Worm (Caenorhabditis elegans) whole organism, early embryonic: ENCODE results near the gene swsn-4.

Source experiments
- B0310.2 ChIP-seq: sonication (generic microtip); optimal IDR thresholded peaks from 2 replicates; lab custom pipeline; 2016; ENCODE audit warnings: mild to moderate bottlenecking, missing genetic modification characterization, missing compliant biosample characterization
- F13C5.2 ChIP-seq: sonication (generic microtip); optimal IDR thresholded peaks from 2 replicates; lab custom pipeline; 2017; ENCODE audit warnings: mild to moderate bottlenecking, missing genetic modification characterization, inconsistent platforms, missing compliant biosample characterization
- aly-1 ChIP-seq: sonication (generic microtip); optimal IDR thresholded peaks from 2 replicates; lab custom pipeline; 2016; ENCODE audit warnings: missing genetic modification characterization, missing compliant biosample characterization
- ama-1 ChIP-seq: fragments of 150-350 bp; optimal IDR thresholded peaks from 2 replicates; lab custom pipeline; 2014
- ceh-13 ChIP-seq: fragments of 200-800 bp; sonication (Bioruptor generic); optimal IDR thresholded peaks from 2 replicates; lab custom pipeline; 2018; ENCODE audit warnings: mild to moderate bottlenecking, missing genetic modification characterization, missing compliant biosample characterization
- ceh-36 ChIP-seq: sonication (generic microtip); optimal IDR thresholded peaks from 2 replicates; lab custom pipeline; 2016; ENCODE audit warnings: missing genetic modification characterization, inconsistent platforms, missing compliant biosample characterization
- ets-7 ChIP-seq: sonication (generic microtip); optimal IDR thresholded peaks from 2 replicates; lab custom pipeline; 2016; ENCODE audit warnings: missing genotype, missing genetic modification characterization, missing compliant biosample characterization
- flt-1 ChIP-seq: fragments of 200-800 bp; sonication (Bioruptor generic); IDR thresholded peaks from 2 replicates; pipeline ENCODE4 v1.3.6; 2022; ENCODE audit warnings: missing genetic modification characterization, missing compliant biosample characterization
- hmbx-1 ChIP-seq: sonication (generic microtip); optimal IDR thresholded peaks from 2 replicates; lab custom pipeline; 2016; ENCODE audit warnings: mild to moderate bottlenecking, missing genetic modification characterization, missing compliant biosample characterization
- hmg-4 ChIP-seq: fragments of 200-800 bp; sonication (Bioruptor generic); optimal IDR thresholded peaks from 2 replicates; lab custom pipeline; 2018; ENCODE audit warnings: mild to moderate bottlenecking, missing genetic modification characterization, missing compliant biosample characterization
- hnd-1 ChIP-seq: sonication (generic microtip); optimal IDR thresholded peaks from 2 replicates; lab custom pipeline; 2016; ENCODE audit warnings: missing genetic modification characterization, missing compliant biosample characterization
- pes-1 ChIP-seq: fragments of 200-800 bp; sonication (Bioruptor generic); IDR thresholded peaks from 2 replicates; pipeline ENCODE4 v1.3.6; 2022; ENCODE audit warnings: missing genetic modification reagents, missing genetic modification characterization, missing compliant biosample characterization
- scrt-1 ChIP-seq: fragments of 200-800 bp; sonication (Bioruptor generic); IDR thresholded peaks from 2 replicates; pipeline ENCODE4 v1.3.6; 2022; ENCODE audit warnings: missing genetic modification characterization, missing compliant biosample characterization
- sea-1 ChIP-seq: fragments of 200-800 bp; sonication (Bioruptor generic); conservative IDR thresholded peaks from 2 replicates; pipeline ENCODE4 v1.3.6; 2022; ENCODE audit warnings: missing genetic modification characterization, missing compliant biosample characterization
- tbx-11 ChIP-seq: fragments of 200-800 bp; sonication (Bioruptor generic); IDR thresholded peaks from 2 replicates; pipeline ENCODE4 v1.3.6; 2022; ENCODE audit warnings: missing genetic modification characterization, missing compliant biosample characterization
- tbx-37 ChIP-seq: fragments of 200-800 bp; sonication (Bioruptor generic); conservative IDR thresholded peaks from 2 replicates; pipeline ENCODE4 v1.3.6; 2022; ENCODE audit warnings: missing genetic modification reagents, missing genetic modification characterization, missing compliant biosample characterization
- tra-4 ChIP-seq: sonication (generic microtip); optimal IDR thresholded peaks from 2 replicates; lab custom pipeline; 2017; ENCODE audit warnings: missing genetic modification characterization, missing compliant biosample characterization

swsn-4 gene

ce11 chrIV:11124674-11125073, 1.1 kb upstream of the swsn-4 start, which contains the start of gene spo-11:
Gene spo-11 (minus strand): TSS chrIV:11124862.
- TF ChIP-seq ceh-36: no peak
- no peak for TF ChIP-seq aly-1 (tag; lab: Kevin White, UChicago)
- TF ChIP-seq flt-1 (GFP tag; lab: Robert Waterston, UW): no peak
- no peak for TF ChIP-seq ceh-13 (GFP tag; lab: Kevin White, UChicago)
- TF ChIP-seq tbx-37: no peak
- no peak for TF ChIP-seq hnd-1
- no peak for TF ChIP-seq pes-1 (GFP tag; lab: Robert Waterston, UW)
- TF ChIP-seq hmbx-1 (tag; lab: Kevin White, UChicago): no peak
- TF ChIP-seq scrt-1: no peak
- TF ChIP-seq F13C5.2: no peak
- TF ChIP-seq B0310.2 (tag; lab: Kevin White, UChicago): no peak
- TF ChIP-seq ets-7: no peak
- TF ChIP-seq sea-1: no peak
- TF ChIP-seq ama-1 (lab: Kevin White, UChicago): no peak
- no peak for TF ChIP-seq tra-4 (tag; lab: Kevin White, UChicago)
- no peak for TF ChIP-seq tbx-11 (GFP tag; lab: Robert Waterston, UW)
- no peak for TF ChIP-seq hmg-4 (GFP tag; lab: Kevin White, UChicago)

DNA sequence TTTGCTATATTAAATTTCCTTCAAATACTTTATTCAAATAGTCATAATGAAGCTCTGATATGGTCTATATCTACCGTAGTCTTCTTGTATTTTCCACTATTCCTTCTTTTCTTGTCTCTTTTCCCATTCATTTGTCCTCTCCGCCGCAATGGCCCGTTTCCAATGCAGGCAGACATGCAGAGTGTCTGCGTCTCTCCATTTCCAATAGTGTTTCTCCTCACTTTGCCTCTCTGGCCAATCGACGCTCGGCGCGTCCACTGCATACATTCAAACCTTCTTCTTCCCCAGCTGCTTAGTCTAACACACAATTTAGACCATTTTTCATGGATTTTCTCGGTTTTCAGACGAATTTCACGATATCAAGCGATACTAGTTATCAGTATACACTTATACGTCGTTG, 624 bp upstream of the swsn-4 start:
- TF ChIP-seq F13C5.2: peak; percentile 6
- no peak for TF ChIP-seq tra-4 (tag; lab: Kevin White, UChicago)

- no peak for TF ChIP-seq pes-1 (GFP tag; lab: Robert Waterston, UW)
- no peak for TF ChIP-seq aly-1 (tag; lab: Kevin White, UChicago)
- no peak for TF ChIP-seq hnd-1
- TF ChIP-seq F13C5.2: no peak
- no peak for TF ChIP-seq ceh-36
Measured at ce11 chrIV:11125604-11126003, 220 bp upstream of the swsn-4 start.

DNA sequence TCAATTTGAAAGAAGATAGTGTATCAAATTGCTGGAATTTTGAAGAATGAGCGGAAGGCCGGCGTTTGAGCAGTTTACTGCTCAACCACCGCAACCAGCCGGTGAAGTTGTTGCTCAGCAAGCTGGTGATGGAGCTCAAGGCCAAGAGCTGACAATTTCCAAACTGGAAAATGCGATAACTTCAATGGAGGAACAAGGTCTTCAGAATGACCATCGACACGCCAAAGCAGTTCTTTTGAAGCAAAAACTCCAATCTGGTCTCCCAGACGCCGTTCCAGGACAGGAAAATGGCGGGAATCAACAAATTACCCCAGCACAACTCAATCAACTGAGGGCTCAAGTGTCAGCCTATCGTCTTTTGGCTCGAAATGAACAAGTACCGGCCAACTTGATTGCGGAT, 204 bp downstream of the swsn-4 start:
- TF ChIP-seq tbx-11 (GFP tag; lab: Robert Waterston, UW) (no peak), hmbx-1 (tag; lab: Kevin White, UChicago) (no peak), ets-7 (no peak), aly-1 (tag; lab: Kevin White, UChicago) (no peak), F13C5.2 (no peak), B0310.2 (tag; lab: Kevin White, UChicago) (no peak), ama-1 (lab: Kevin White, UChicago) (no peak), flt-1 (GFP tag; lab: Robert Waterston, UW) (no peak), pes-1 (GFP tag; lab: Robert Waterston, UW) (no peak), hmg-4 (GFP tag; lab: Kevin White, UChicago) (no peak), scrt-1 (no peak), tbx-37 (no peak), hnd-1 (no peak), sea-1 (no peak), ceh-13 (GFP tag; lab: Kevin White, UChicago) (no peak), tra-4 (tag; lab: Kevin White, UChicago) (no peak), ceh-36 (no peak)

DNA sequence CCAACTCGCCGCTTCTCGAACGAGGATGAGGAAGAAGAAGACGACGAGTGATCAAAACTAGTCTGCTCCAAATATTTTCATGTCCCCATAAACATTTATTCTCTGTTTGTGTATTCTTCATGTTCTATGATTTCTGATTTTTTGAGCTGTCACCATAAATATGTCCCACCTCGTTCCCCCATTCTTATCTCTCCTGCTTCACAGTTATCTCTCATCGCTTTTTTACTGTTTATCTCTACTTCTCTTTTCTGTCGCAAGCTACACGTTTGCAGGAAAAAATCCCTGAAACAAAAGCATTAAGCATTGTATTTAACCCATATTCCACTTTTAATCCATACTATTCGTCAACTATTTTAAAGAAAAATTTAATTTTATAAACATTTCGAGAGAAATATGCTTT, 5.0 kb downstream of the swsn-4 start:
- TF ChIP-seq ets-7: no peak
- no peak for TF ChIP-seq pes-1 (GFP tag; lab: Robert Waterston, UW)
- TF ChIP-seq F13C5.2: no peak
- TF ChIP-seq scrt-1: no peak
- no peak for TF ChIP-seq B0310.2 (tag; lab: Kevin White, UChicago)
- TF ChIP-seq tbx-37: no peak
- no peak for TF ChIP-seq hmg-4 (GFP tag; lab: Kevin White, UChicago)
- TF ChIP-seq ceh-36: no peak
- TF ChIP-seq ama-1 (lab: Kevin White, UChicago): no peak
- no peak for TF ChIP-seq flt-1 (GFP tag; lab: Robert Waterston, UW)
- TF ChIP-seq tra-4 (tag; lab: Kevin White, UChicago): no peak
- TF ChIP-seq tbx-11 (GFP tag; lab: Robert Waterston, UW): no peak

DNA sequence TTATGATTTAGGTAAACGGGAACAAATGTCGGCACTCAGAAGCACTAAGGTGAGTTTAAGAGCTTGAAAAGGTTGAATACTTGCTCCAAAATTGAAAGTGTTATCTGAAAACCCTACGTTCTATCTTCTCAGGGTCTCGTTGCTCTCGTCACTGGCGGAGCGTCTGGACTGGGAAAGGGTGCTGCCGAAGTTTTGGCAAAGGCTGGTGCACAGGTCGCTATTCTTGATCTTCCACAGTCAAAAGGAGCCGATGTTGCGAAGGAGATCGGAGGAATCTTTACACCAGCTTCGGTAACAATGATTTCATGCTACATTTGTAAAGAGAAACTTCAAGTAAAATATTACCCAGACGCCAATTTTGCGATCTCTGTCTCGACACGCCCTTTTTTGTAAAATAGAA, 5.4 kb downstream of the swsn-4 start, which contains the start of gene ard-1:
ard-1 (plus strand) TSS at position 12 of the 400 bp plus-strand sequence.
- TF ChIP-seq tbx-11 (GFP tag; lab: Robert Waterston, UW) (no peak), hnd-1 (no peak), flt-1 (GFP tag; lab: Robert Waterston, UW) (no peak), scrt-1 (no peak), B0310.2 (tag; lab: Kevin White, UChicago) (peak; percentile 63), ama-1 (lab: Kevin White, UChicago) (peak; percentile 90), tra-4 (tag; lab: Kevin White, UChicago) (no peak), ets-7 (no peak), ceh-36 (no peak), pes-1 (GFP tag; lab: Robert Waterston, UW) (no peak)

ce11 chrIV:11142314-11143227, 16.7 kb downstream of the swsn-4 start, which contains the start of gene skih-2:
Gene skih-2 (minus strand): TSS chrIV:11142364.
- TF ChIP-seq hnd-1 (no peak), sea-1 (no peak), scrt-1 (no peak), flt-1 (GFP tag; lab: Robert Waterston, UW) (no peak), ceh-13 (GFP tag; lab: Kevin White, UChicago) (no peak)

- TF ChIP-seq ama-1 (lab: Kevin White, UChicago) (no peak), tbx-37 (no peak), hmbx-1 (tag; lab: Kevin White, UChicago) (no peak), flt-1 (GFP tag; lab: Robert Waterston, UW) (no peak), ceh-13 (GFP tag; lab: Kevin White, UChicago) (no peak), scrt-1 (no peak), sea-1 (no peak), F13C5.2 (no peak), tra-4 (tag; lab: Kevin White, UChicago) (no peak), B0310.2 (tag; lab: Kevin White, UChicago) (no peak), aly-1 (tag; lab: Kevin White, UChicago) (no peak), hmg-4 (GFP tag; lab: Kevin White, UChicago) (no peak), pes-1 (GFP tag; lab: Robert Waterston, UW) (no peak), ets-7 (no peak)
Measured at ce11 chrIV:11143228-11143444, 17.3 kb downstream of the swsn-4 start, which contains the start of gene F01G4.4. Gene F01G4.4 (plus strand): TSS chrIV:11143345.
